Fruit fly (Drosophila melanogaster) whole organism, prepupa: ENCODE data around the gene Pldn.

Experiments used
- CG4318 ChIP-seq: fragments of 200-800 bp; sonication (Bioruptor generic); optimal IDR thresholded peaks from 3 replicates; lab custom pipeline; 2017; ENCODE audit warnings: missing biosample characterization, mild to moderate bottlenecking, missing genetic modification characterization
- Ets21C ChIP-seq: fragments of 200-800 bp; sonication (Bioruptor generic); optimal IDR thresholded peaks from 3 replicates; lab custom pipeline; 2016; ENCODE audit warnings: missing biosample characterization, missing genetic modification characterization
- Hr39 ChIP-seq: fragments of 200-800 bp; sonication (Bioruptor generic); optimal IDR thresholded peaks from 2 replicates; lab custom pipeline; 2016; ENCODE audit warnings: missing biosample characterization, missing genetic modification characterization

DNA sequence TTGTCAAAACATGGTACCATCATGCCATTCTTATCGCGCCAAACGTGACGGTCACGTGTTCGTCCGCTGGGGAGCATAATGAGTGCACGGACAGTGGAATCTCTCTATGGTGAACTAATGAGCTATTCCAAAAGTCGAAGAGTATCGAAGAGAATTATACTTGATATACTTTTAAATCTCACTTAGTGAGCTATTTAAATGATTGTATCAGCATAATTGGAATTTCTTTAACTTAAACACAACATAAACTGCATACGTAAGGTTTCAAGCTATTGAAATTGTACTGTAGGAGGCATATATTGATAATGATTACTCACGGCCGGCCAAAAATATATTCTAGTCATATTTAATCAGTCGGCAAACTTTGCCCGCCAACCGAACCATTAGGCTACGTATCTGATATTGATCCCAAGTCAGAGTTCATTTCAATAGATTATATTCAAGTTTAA is 30.3 kb upstream of the Pldn start:
- TF ChIP-seq Hr39 (GFP tag; lab: Kevin White, UChicago) (peak; percentile 8), Ets21C (GFP tag; lab: Kevin White, UChicago) (no peak), CG4318 (GFP tag; lab: Kevin White, UChicago) (no peak)
